Worm (Caenorhabditis elegans) whole organism, L4 larva: Measurements from ENCODE around the gene atln-1.

ENCODE experiments used
- F26F4.8 ChIP-seq: fragments of 200-800 bp; sonication (Bioruptor generic); conservative IDR thresholded peaks from 2 replicates; pipeline ENCODE4 v1.3.6; 2022; ENCODE audit warnings: missing genetic modification characterization, missing compliant biosample characterization
- F37D6.2 ChIP-seq: sonication (generic microtip); optimal IDR thresholded peaks from 2 replicates; lab custom pipeline; 2016; ENCODE audit warnings: mild to moderate bottlenecking, missing genetic modification characterization, missing compliant biosample characterization
- F44E2.7 ChIP-seq: fragments of 200-800 bp; sonication (Bioruptor generic); IDR thresholded peaks from 2 replicates; pipeline ENCODE4 v2.1.2; 2022; ENCODE audit warnings: missing genetic modification characterization, missing compliant biosample characterization
- F49E8.2 ChIP-seq: sonication (generic microtip); optimal IDR thresholded peaks from 2 replicates; lab custom pipeline; 2016; ENCODE audit warnings: missing compliant biosample characterization, mild to moderate bottlenecking, missing genetic modification characterization, borderline replicate concordance
- Y105C5A.15 ChIP-seq: fragments of 200-800 bp; sonication (Bioruptor generic); IDR thresholded peaks from 2 replicates; pipeline ENCODE4 v1.3.6; 2022; ENCODE audit warnings: missing genetic modification characterization, missing compliant biosample characterization
- Y48G9A.11 ChIP-seq: fragments of 200-800 bp; sonication (Bioruptor generic); IDR thresholded peaks from 2 replicates; pipeline ENCODE4 v1.3.6; 2022; ENCODE audit warnings: missing genetic modification reagents, missing genetic modification characterization, missing compliant biosample characterization
- ama-1 ChIP-seq: fragments of 150-350 bp; optimal IDR thresholded peaks from 2 replicates; lab custom pipeline; 2014; ENCODE audit warnings: inconsistent platforms, mixed read lengths
- arid-1 ChIP-seq: fragments of 200-800 bp; sonication (Bioruptor generic); conservative IDR thresholded peaks from 2 replicates; pipeline ENCODE4 v1.3.6; 2022; ENCODE audit warnings: missing genetic modification reagents, missing genetic modification characterization, missing compliant biosample characterization
- ceh-20 ChIP-seq: fragments of 200-800 bp; sonication (Bioruptor generic); IDR thresholded peaks from 2 replicates; pipeline ENCODE4 v1.3.6; 2022; ENCODE audit warnings: missing genetic modification reagents, missing genetic modification characterization, missing compliant biosample characterization
- ceh-28 ChIP-seq: fragments of 150-350 bp; optimal IDR thresholded peaks from 2 replicates; lab custom pipeline; 2014; ENCODE audit warnings: missing biosample characterization, missing genetic modification reagents, missing genetic modification characterization
- ceh-44 ChIP-seq: fragments of 200-800 bp; sonication (Bioruptor generic); IDR thresholded peaks from 2 replicates; pipeline ENCODE4 v1.3.6; 2022; ENCODE audit warnings: missing genetic modification reagents, missing genetic modification characterization, missing compliant biosample characterization
- ces-1 ChIP-seq: fragments of 150-350 bp; sonication (generic microtip); optimal IDR thresholded peaks from 4 replicates; lab custom pipeline; 2014; ENCODE audit warnings: missing biosample characterization, missing genetic modification reagents, missing genetic modification characterization
- daf-12 ChIP-seq: fragments of 150-350 bp; optimal IDR thresholded peaks from 2 replicates; lab custom pipeline; 2014; ENCODE audit warnings: missing biosample characterization, missing genetic modification reagents, missing genetic modification characterization
- fkh-10 ChIP-seq: fragments of 150-350 bp; optimal IDR thresholded peaks from 2 replicates; lab custom pipeline; 2014; ENCODE audit warnings: missing biosample characterization, missing genetic modification reagents, missing genetic modification characterization
- gei-8 ChIP-seq: fragments of 200-800 bp; sonication (Bioruptor generic); optimal IDR thresholded peaks from 2 replicates; lab custom pipeline; 2018; ENCODE audit warnings: mild to moderate bottlenecking, missing genetic modification characterization, missing compliant biosample characterization
- hif-1 ChIP-seq, 2 experiments: sonication (generic microtip); optimal IDR thresholded peaks; 2 replicates each; lab custom pipeline; 2016 to 2017; ENCODE audit warnings: missing compliant biosample characterization in 2 of 2, missing genetic modification characterization in 2 of 2, missing genetic modification reagents in 2 of 2, missing genotype in 2 of 2, mild to moderate bottlenecking in 1 of 2
- hlh-11 ChIP-seq: fragments of 200-800 bp; sonication (Bioruptor generic); optimal IDR thresholded peaks from 2 replicates; lab custom pipeline; 2018; ENCODE audit warnings: mild to moderate bottlenecking, missing genetic modification characterization, missing compliant biosample characterization
- hlh-30 ChIP-seq: sonication (generic microtip); optimal IDR thresholded peaks from 2 replicates; lab custom pipeline; 2017; ENCODE audit warnings: antibody characterized with exemption, mild to moderate bottlenecking, missing genetic modification characterization, missing compliant biosample characterization; ENCODE audit not compliant: insufficient read depth
- lin-13 ChIP-seq: fragments of 150-350 bp; optimal IDR thresholded peaks from 2 replicates; lab custom pipeline; 2014; ENCODE audit warnings: missing biosample characterization, missing genetic modification reagents, missing genetic modification characterization
- lin-15B ChIP-seq: fragments of 150-350 bp; sonication (generic microtip); optimal IDR thresholded peaks from 3 replicates; lab custom pipeline; 2014; ENCODE audit warnings: missing biosample characterization, missing genetic modification characterization
- lir-3 ChIP-seq: sonication (generic microtip); optimal IDR thresholded peaks from 2 replicates; lab custom pipeline; 2016; ENCODE audit warnings: mild to moderate bottlenecking, missing genetic modification characterization, missing compliant biosample characterization
- lsy-2 ChIP-seq, 2 experiments: fragments of 150-350 bp in 1 of 2; sonication (generic microtip) in 1 of 2; optimal IDR thresholded peaks; 2 replicates each; lab custom pipeline; 2014 to 2017; ENCODE audit warnings: missing biosample characterization in 2 of 2, missing genetic modification characterization in 2 of 2
- mdl-1 ChIP-seq, 2 experiments: fragments of 150-350 bp in 1 of 2; sonication (generic microtip) in 1 of 2; optimal IDR thresholded peaks; 2 replicates each; lab custom pipeline; 2014 to 2017; ENCODE audit warnings: missing biosample characterization in 2 of 2, missing genetic modification characterization in 2 of 2
- mep-1 ChIP-seq: fragments of 150-350 bp; sonication (generic microtip); optimal IDR thresholded peaks from 3 replicates; lab custom pipeline; 2014; ENCODE audit warnings: missing biosample characterization, missing genetic modification characterization
- mes-2 ChIP-seq: sonication (generic microtip); optimal IDR thresholded peaks from 2 replicates; lab custom pipeline; 2016; ENCODE audit warnings: missing genotype, mild to moderate bottlenecking, missing genetic modification characterization, missing compliant biosample characterization; ENCODE audit not compliant: poor library complexity, severe bottlenecking
- mxl-2 ChIP-seq: fragments of 200-800 bp; sonication (Bioruptor generic); conservative IDR thresholded peaks from 2 replicates; pipeline ENCODE4 v1.3.6; 2022; ENCODE audit warnings: missing genetic modification reagents, missing genetic modification characterization, missing compliant biosample characterization
- nhr-102 ChIP-seq: sonication (generic microtip); optimal IDR thresholded peaks from 2 replicates; lab custom pipeline; 2016; ENCODE audit warnings: mild to moderate bottlenecking, missing genetic modification characterization, moderate library complexity, missing compliant biosample characterization
- nhr-11 ChIP-seq: fragments of 150-350 bp; optimal IDR thresholded peaks from 2 replicates; lab custom pipeline; 2014; ENCODE audit warnings: missing biosample characterization, missing genetic modification characterization
- nhr-237 ChIP-seq: sonication (generic microtip); optimal IDR thresholded peaks from 2 replicates; lab custom pipeline; 2017; ENCODE audit warnings: missing biosample characterization, missing genetic modification characterization
- nhr-42 ChIP-seq: fragments of 200-800 bp; sonication (Bioruptor generic); IDR thresholded peaks from 2 replicates; pipeline ENCODE4 v1.3.6; 2022; ENCODE audit warnings: missing genetic modification characterization, missing compliant biosample characterization
- nhr-48 ChIP-seq: sonication (generic microtip); optimal IDR thresholded peaks from 2 replicates; lab custom pipeline; 2016; ENCODE audit warnings: mild to moderate bottlenecking, missing genetic modification characterization, missing compliant biosample characterization
- nhr-6 ChIP-seq: fragments of 150-350 bp; optimal IDR thresholded peaks from 2 replicates; lab custom pipeline; 2014; ENCODE audit warnings: missing biosample characterization, missing genetic modification characterization
- nhr-76 ChIP-seq: fragments of 150-350 bp; optimal IDR thresholded peaks from 2 replicates; lab custom pipeline; 2014; ENCODE audit warnings: missing biosample characterization, missing genetic modification characterization
- nhr-77 ChIP-seq: fragments of 150-350 bp; optimal IDR thresholded peaks from 2 replicates; lab custom pipeline; 2014; ENCODE audit warnings: missing biosample characterization, missing genetic modification characterization
- php-3 ChIP-seq: fragments of 200-800 bp; sonication (Bioruptor generic); IDR thresholded peaks from 2 replicates; pipeline ENCODE4 v1.3.6; 2022; ENCODE audit warnings: missing genetic modification reagents, missing genetic modification characterization, missing compliant biosample characterization
- pqm-1 ChIP-seq: sonication (generic microtip); optimal IDR thresholded peaks from 2 replicates; lab custom pipeline; 2017; ENCODE audit warnings: missing biosample characterization, missing genetic modification characterization
- rbr-2 ChIP-seq: sonication (generic microtip); optimal IDR thresholded peaks from 2 replicates; lab custom pipeline; 2016; ENCODE audit warnings: missing genotype, missing genetic modification characterization, missing compliant biosample characterization
- set-16 ChIP-seq: fragments of 200-800 bp; sonication (Bioruptor generic); IDR thresholded peaks from 2 replicates; pipeline ENCODE4 v1.3.6; 2022; ENCODE audit warnings: missing genetic modification reagents, missing genetic modification characterization, missing compliant biosample characterization
- skn-1 ChIP-seq: fragments of 150-350 bp; optimal IDR thresholded peaks from 2 replicates; lab custom pipeline; 2014; ENCODE audit warnings: missing biosample characterization, missing genetic modification characterization
- snpc-4 ChIP-seq: fragments of 150-350 bp; optimal IDR thresholded peaks from 2 replicates; lab custom pipeline; 2014; ENCODE audit warnings: missing biosample characterization, missing genetic modification characterization
- spr-1 ChIP-seq: sonication (generic microtip); optimal IDR thresholded peaks from 2 replicates; lab custom pipeline; 2016; ENCODE audit warnings: mild to moderate bottlenecking, missing genetic modification characterization, missing compliant biosample characterization
- spr-3 ChIP-seq: fragments of 200-800 bp; sonication (Bioruptor generic); optimal IDR thresholded peaks from 2 replicates; lab custom pipeline; 2018; ENCODE audit warnings: mild to moderate bottlenecking, missing genetic modification characterization, missing compliant biosample characterization
- tag-97 ChIP-seq: fragments of 200-800 bp; sonication (Bioruptor generic); IDR thresholded peaks from 2 replicates; pipeline ENCODE4 v1.3.6; 2022; ENCODE audit warnings: missing genetic modification characterization, missing compliant biosample characterization
- unc-62 ChIP-seq, 3 experiments: fragments of 150-350 bp in 1 of 3; sonication (generic microtip); optimal IDR thresholded peaks in 2 of 3; peaks in 1 of 3; 1 replicate in 1 of 3; 2 replicates in 2 of 3; lab custom pipeline; 2014 to 2017; ENCODE audit warnings: missing biosample characterization in 3 of 3, missing genetic modification characterization in 3 of 3, missing genetic modification reagents in 3 of 3, missing genotype in 1 of 3
- zfp-2 ChIP-seq: sonication (generic microtip); optimal IDR thresholded peaks from 2 replicates; lab custom pipeline; 2016; ENCODE audit warnings: mild to moderate bottlenecking, missing genetic modification characterization, missing compliant biosample characterization
- zfp-3 ChIP-seq: fragments of 200-800 bp; sonication (Bioruptor generic); conservative IDR thresholded peaks from 2 replicates; pipeline ENCODE4 v1.3.6; 2022; ENCODE audit warnings: missing genetic modification reagents, missing genetic modification characterization, missing compliant biosample characterization
- zip-2 ChIP-seq: fragments of 150-350 bp; optimal IDR thresholded peaks from 2 replicates; lab custom pipeline; 2014; ENCODE audit warnings: missing biosample characterization, missing genetic modification characterization
- ztf-11 ChIP-seq: fragments of 150-350 bp; optimal IDR thresholded peaks from 2 replicates; lab custom pipeline; 2014; ENCODE audit warnings: missing biosample characterization, missing genetic modification characterization
- ztf-7 ChIP-seq: fragments of 150-350 bp; optimal IDR thresholded peaks from 2 replicates; lab custom pipeline; 2014; ENCODE audit warnings: missing biosample characterization, missing genetic modification characterization

atln-1 gene

ce11 chrIV:2773382-2773979, 15.0 kb upstream of the atln-1 start (continued):
- TF ChIP-seq nhr-42 (GFP tag; lab: Robert Waterston, UW) (no peak), mep-1 (tag; lab: Kevin White, UChicago) (peak; percentile 29)

- peak; percentile 39 for TF ChIP-seq spr-1 (tag; lab: Kevin White, UChicago)
- peak; percentile 54 for TF ChIP-seq nhr-6 (tag; lab: Kevin White, UChicago)
- no peak for TF ChIP-seq snpc-4 (tag; lab: Kevin White, UChicago)
- no peak for TF ChIP-seq nhr-76 (tag; lab: Kevin White, UChicago)
- TF ChIP-seq mes-2: peak; percentile 58
- TF ChIP-seq nhr-237 (tag; lab: Kevin White, UChicago): no peak
- TF ChIP-seq Y105C5A.15 (GFP tag; lab: Robert Waterston, UW): no peak
- TF ChIP-seq spr-3 (GFP tag; lab: Kevin White, UChicago): no peak
- peak; percentile 31; the same call in 1 of the 2 replicates for TF ChIP-seq set-16 (GFP tag; lab: Robert Waterston, UW)
- TF ChIP-seq skn-1: no peak
- TF ChIP-seq mdl-1 (tag; optimal IDR thresholded peaks at IDR 0.05; lab: Kevin White, UChicago): peak; percentile 9 to 87
- TF ChIP-seq unc-62 (GFP tag; optimal IDR thresholded peaks at IDR 0.05 in 1 of 2; lab: Kevin White, UChicago): peak in 1 of 2 experiments; percentile 98
- no peak for TF ChIP-seq unc-62 (tag; optimal IDR thresholded peaks at IDR 0.05; lab: Kevin White, UChicago)
- no peak for TF ChIP-seq php-3 (GFP tag; lab: Robert Waterston, UW)
- no peak for TF ChIP-seq ces-1 (GFP tag; lab: Kevin White, UChicago)
- TF ChIP-seq zip-2 (tag; lab: Kevin White, UChicago): no peak
- TF ChIP-seq pqm-1: no peak
- peak; percentile 99 for TF ChIP-seq hlh-30 (tag; lab: Kevin White, UChicago)
- TF ChIP-seq ztf-7: no peak
- peak; percentile 66 for TF ChIP-seq nhr-11
- no peak for TF ChIP-seq fkh-10
- no peak for TF ChIP-seq F37D6.2
- no peak for TF ChIP-seq F44E2.7 (GFP tag; lab: Robert Waterston, UW)
- TF ChIP-seq tag-97: no peak
- TF ChIP-seq ceh-20: peak; percentile 69; the same call in 1 of the 2 replicates
- TF ChIP-seq rbr-2 (tag; lab: Kevin White, UChicago): peak; percentile 52
- no peak for TF ChIP-seq Y48G9A.11 (GFP tag; lab: Robert Waterston, UW)
- TF ChIP-seq ceh-44 (GFP tag; lab: Robert Waterston, UW): no peak
- TF ChIP-seq lin-13 (GFP tag; lab: Kevin White, UChicago): peak; percentile 75
- no peak for TF ChIP-seq lin-15B (tag; lab: Kevin White, UChicago)
- no peak for TF ChIP-seq F26F4.8
- TF ChIP-seq ceh-28 (tag; lab: Kevin White, UChicago): no peak
- TF ChIP-seq nhr-48 (tag; lab: Kevin White, UChicago): no peak
- peak; percentile 17 to 82 for TF ChIP-seq lsy-2 (tag; optimal IDR thresholded peaks at IDR 0.05; lab: Kevin White, UChicago)
- no peak for TF ChIP-seq daf-12 (tag; lab: Kevin White, UChicago)
- no peak for TF ChIP-seq zfp-2
- no peak for TF ChIP-seq gei-8 (GFP tag; lab: Kevin White, UChicago)
- TF ChIP-seq F49E8.2: no peak
- TF ChIP-seq ztf-11 (tag; lab: Kevin White, UChicago): no peak
- TF ChIP-seq hif-1 (tag; optimal IDR thresholded peaks at IDR 0.05; lab: Kevin White, UChicago): peak in 1 of 2 experiments; percentile 43
- peak; percentile 26 for TF ChIP-seq nhr-102 (tag; lab: Kevin White, UChicago)
- TF ChIP-seq zfp-3: no peak; the same call in 1 of the 2 replicates
- peak; percentile 85 for TF ChIP-seq nhr-77
- TF ChIP-seq lir-3 (tag; lab: Kevin White, UChicago): no peak
- no peak for TF ChIP-seq mxl-2 (GFP tag; lab: Robert Waterston, UW)
- TF ChIP-seq hlh-11 (tag; lab: Kevin White, UChicago): peak; percentile 94
- TF ChIP-seq ama-1 (lab: Kevin White, UChicago): peak; percentile 85
- TF ChIP-seq arid-1 (GFP tag; lab: Robert Waterston, UW): peak; percentile 46; the same call in 1 of the 2 replicates
Observed at ce11 chrIV:2774500-2774899, 14.0 kb upstream of the atln-1 start.
